Fruit fly (Drosophila melanogaster) whole organism, embryonic: ENCODE data around the gene CG34307.
A peak's percentile ranks its signal among the peaks of the same experiment; 100 is the strongest.

ENCODE experiments used
- Abd-B ChIP-seq: fragments of 200-800 bp; sonication (Bioruptor generic); optimal IDR thresholded peaks from 2 replicates; lab custom pipeline; 2018; ENCODE audit warnings: missing biosample characterization, mild to moderate bottlenecking, missing genetic modification characterization, moderate library complexity
- Aef1 ChIP-seq: fragments of 200-800 bp; sonication (Bioruptor generic); IDR thresholded peaks from 3 replicates; pipeline ENCODE4 v1.3.6; 2022; ENCODE audit warnings: missing biosample characterization, missing genetic modification characterization
- Bdp1 ChIP-seq: fragments of 200-800 bp; sonication (Bioruptor generic); optimal IDR thresholded peaks from 3 replicates; lab custom pipeline; 2016; ENCODE audit warnings: missing biosample characterization, missing genetic modification characterization
- Blimp-1 ChIP-seq: fragments of 200-800 bp; sonication (Bioruptor generic); optimal IDR thresholded peaks from 3 replicates; lab custom pipeline; 2018; ENCODE audit warnings: missing biosample characterization, missing genetic modification characterization, mild to moderate bottlenecking, moderate library complexity, missing genetic modification reagents
- CG10147 ChIP-seq: fragments of 200-800 bp; sonication (Bioruptor generic); optimal IDR thresholded peaks from 2 replicates; lab custom pipeline; 2019; ENCODE audit warnings: missing biosample characterization, mild to moderate bottlenecking, missing genetic modification characterization, moderate library complexity
- CG10565 ChIP-seq: fragments of 200-800 bp; sonication (Bioruptor generic); optimal IDR thresholded peaks from 3 replicates; lab custom pipeline; 2016; ENCODE audit warnings: missing biosample characterization, mild to moderate bottlenecking, missing genetic modification characterization
- CG12391 ChIP-seq: fragments of 200-800 bp; sonication (Bioruptor generic); optimal IDR thresholded peaks from 3 replicates; lab custom pipeline; 2018; ENCODE audit warnings: missing biosample characterization, mild to moderate bottlenecking, missing genetic modification characterization, moderate library complexity
- CG13624 ChIP-seq: fragments of 200-800 bp; sonication (Bioruptor generic); optimal IDR thresholded peaks from 2 replicates; lab custom pipeline; 2016; ENCODE audit warnings: missing biosample characterization, missing genetic modification characterization
- CG14014 ChIP-seq: fragments of 200-800 bp; sonication (Bioruptor generic); IDR thresholded peaks from 2 replicates; pipeline ENCODE4 v1.3.6; 2022; ENCODE audit warnings: missing biosample characterization, missing genetic modification characterization
- CG14710 ChIP-seq: fragments of 200-800 bp; sonication (Bioruptor generic); optimal IDR thresholded peaks from 3 replicates; lab custom pipeline; 2019; ENCODE audit warnings: missing biosample characterization, mild to moderate bottlenecking, missing genetic modification characterization, moderate library complexity
- CG15269 ChIP-seq: fragments of 200-800 bp; sonication (Bioruptor generic); optimal IDR thresholded peaks from 2 replicates; lab custom pipeline; 2018; ENCODE audit warnings: missing biosample characterization, mild to moderate bottlenecking, missing genetic modification characterization, moderate library complexity
- CG1603 ChIP-seq: fragments of 200-800 bp; sonication (Bioruptor generic); optimal IDR thresholded peaks from 2 replicates; lab custom pipeline; 2019; ENCODE audit warnings: missing biosample characterization, mild to moderate bottlenecking, missing genetic modification characterization, moderate library complexity
- CG17359 ChIP-seq: fragments of 200-800 bp; sonication (Bioruptor generic); optimal IDR thresholded peaks from 3 replicates; lab custom pipeline; 2018; ENCODE audit warnings: missing biosample characterization, mild to moderate bottlenecking, missing genetic modification characterization, moderate library complexity
- CG18599 ChIP-seq: fragments of 200-800 bp; sonication (Bioruptor generic); optimal IDR thresholded peaks from 3 replicates; lab custom pipeline; 2017; ENCODE audit warnings: missing biosample characterization, missing genetic modification characterization, mild to moderate bottlenecking, moderate library complexity, missing genetic modification reagents
- CG2202 ChIP-seq: fragments of 200-800 bp; sonication (Bioruptor generic); optimal IDR thresholded peaks from 2 replicates; lab custom pipeline; 2018; ENCODE audit warnings: missing biosample characterization, mild to moderate bottlenecking, missing genetic modification characterization
- CG34376 ChIP-seq: fragments of 200-800 bp; sonication (Bioruptor generic); optimal IDR thresholded peaks from 2 replicates; lab custom pipeline; 2018; ENCODE audit warnings: missing biosample characterization, mild to moderate bottlenecking, missing genetic modification characterization
- CG42726 ChIP-seq: fragments of 200-800 bp; sonication (Bioruptor generic); IDR thresholded peaks from 2 replicates; pipeline ENCODE4 v1.3.6; 2022; ENCODE audit warnings: missing biosample characterization, missing genetic modification characterization; ENCODE audit not compliant: partially characterized antibody
- CG4404 ChIP-seq: fragments of 200-800 bp; sonication (Bioruptor generic); IDR thresholded peaks from 2 replicates; pipeline ENCODE4 v1.3.6; 2022; ENCODE audit warnings: missing biosample characterization, missing genetic modification characterization
- CG6854 ChIP-seq: fragments of 200-800 bp; sonication (Bioruptor generic); optimal IDR thresholded peaks from 3 replicates; lab custom pipeline; 2017; ENCODE audit warnings: missing biosample characterization, mild to moderate bottlenecking, missing genetic modification characterization
- CG7745 ChIP-seq: fragments of 200-800 bp; sonication (Bioruptor generic); optimal IDR thresholded peaks from 2 replicates; lab custom pipeline; 2018; ENCODE audit warnings: missing biosample characterization, mild to moderate bottlenecking, missing genetic modification characterization, moderate library complexity
- CHES-1-like ChIP-seq: fragments of 200-800 bp; sonication (Bioruptor generic); optimal IDR thresholded peaks from 2 replicates; lab custom pipeline; 2016; ENCODE audit warnings: missing biosample characterization, missing genetic modification characterization
- Chrac-16 ChIP-seq: fragments of 200-800 bp; sonication (Bioruptor generic); optimal IDR thresholded peaks from 3 replicates; lab custom pipeline; 2016; ENCODE audit warnings: missing biosample characterization, missing genetic modification characterization
- Elba2 ChIP-seq: fragments of 200-800 bp; sonication (Bioruptor generic); optimal IDR thresholded peaks from 3 replicates; lab custom pipeline; 2016; ENCODE audit warnings: missing biosample characterization, missing genetic modification characterization
- NC2α ChIP-seq: fragments of 200-800 bp; sonication (Bioruptor generic); optimal IDR thresholded peaks from 2 replicates; lab custom pipeline; 2016; ENCODE audit warnings: missing biosample characterization, missing genetic modification characterization
- Neu2 ChIP-seq: fragments of 200-800 bp; sonication (Bioruptor generic); optimal IDR thresholded peaks from 3 replicates; lab custom pipeline; 2016; ENCODE audit warnings: missing biosample characterization, missing genetic modification characterization, borderline replicate concordance
- Nf-YB ChIP-seq: fragments of 200-800 bp; sonication (Bioruptor generic); optimal IDR thresholded peaks from 3 replicates; lab custom pipeline; 2019; ENCODE audit warnings: missing biosample characterization, mild to moderate bottlenecking, missing genetic modification characterization, moderate library complexity
- Nf-YC ChIP-seq: fragments of 200-800 bp; optimal IDR thresholded peaks from 3 replicates; lab custom pipeline; 2019; ENCODE audit warnings: missing biosample characterization, mild to moderate bottlenecking, missing genetic modification characterization, moderate library complexity
- Poxn ChIP-seq: fragments of 200-800 bp; sonication (Bioruptor generic); IDR thresholded peaks from 2 replicates; pipeline ENCODE4 v1.3.6; 2022; ENCODE audit warnings: missing biosample characterization, missing genetic modification characterization
- Rfx ChIP-seq: fragments of 200-800 bp; sonication (Bioruptor generic); IDR thresholded peaks from 2 replicates; pipeline ENCODE4 v1.3.6; 2022; ENCODE audit warnings: missing biosample characterization, missing genetic modification characterization
- abd-A ChIP-seq: fragments of 200-800 bp; sonication (Bioruptor generic); optimal IDR thresholded peaks from 3 replicates; lab custom pipeline; 2019; ENCODE audit warnings: missing biosample characterization, mild to moderate bottlenecking, missing genetic modification characterization, moderate library complexity
- bcd ChIP-seq: fragments of 200-800 bp; sonication (Bioruptor generic); optimal IDR thresholded peaks from 2 replicates; lab custom pipeline; 2017; ENCODE audit warnings: missing biosample characterization, mild to moderate bottlenecking, missing genetic modification characterization
- btn ChIP-seq: fragments of 200-800 bp; sonication (Bioruptor generic); optimal IDR thresholded peaks from 2 replicates; lab custom pipeline; 2016; ENCODE audit warnings: missing biosample characterization, missing genetic modification characterization
- caup ChIP-seq: fragments of 200-800 bp; sonication (Bioruptor generic); optimal IDR thresholded peaks from 3 replicates; lab custom pipeline; 2017; ENCODE audit warnings: missing biosample characterization, mild to moderate bottlenecking, missing genetic modification characterization, moderate library complexity; ENCODE audit not compliant: severe bottlenecking
- chinmo ChIP-seq: fragments of 200-800 bp; sonication (Bioruptor generic); IDR thresholded peaks from 4 replicates; pipeline ENCODE4 v1.3.6; 2022; ENCODE audit warnings: missing biosample characterization, missing genetic modification characterization; ENCODE audit not compliant: partially characterized antibody
- chm ChIP-seq: fragments of 200-800 bp; sonication (Bioruptor generic); IDR thresholded peaks from 2 replicates; pipeline ENCODE4 v1.3.6; 2022; ENCODE audit warnings: missing biosample characterization, missing genetic modification characterization
- corto ChIP-seq: fragments of 200-800 bp; sonication (Bioruptor generic); optimal IDR thresholded peaks from 2 replicates; lab custom pipeline; 2016; ENCODE audit warnings: missing biosample characterization, mild to moderate bottlenecking, missing genetic modification characterization, moderate library complexity
- croc ChIP-seq: fragments of 200-800 bp; sonication (Bioruptor generic); conservative IDR thresholded peaks from 3 replicates; pipeline ENCODE4 v1.3.6; 2022; ENCODE audit warnings: missing biosample characterization, missing genetic modification characterization
- da ChIP-seq: fragments of 200-800 bp; sonication (Bioruptor generic); optimal IDR thresholded peaks from 2 replicates; lab custom pipeline; 2016; ENCODE audit warnings: missing biosample characterization, missing genetic modification characterization
- danr ChIP-seq: fragments of 200-800 bp; sonication (Bioruptor generic); IDR thresholded peaks from 2 replicates; pipeline ENCODE4 v1.3.6; 2022; ENCODE audit warnings: missing biosample characterization, missing genetic modification characterization
- dysf ChIP-seq: fragments of 200-800 bp; sonication (Bioruptor generic); IDR thresholded peaks from 3 replicates; pipeline ENCODE4 v1.3.6; 2022; ENCODE audit warnings: missing biosample characterization, missing genetic modification characterization
- lbe ChIP-seq: fragments of 200-800 bp; sonication (Bioruptor generic); optimal IDR thresholded peaks from 2 replicates; lab custom pipeline; 2016; ENCODE audit warnings: missing biosample characterization, mild to moderate bottlenecking, missing genetic modification characterization
- org-1 ChIP-seq: fragments of 200-800 bp; sonication (Bioruptor generic); optimal IDR thresholded peaks from 2 replicates; lab custom pipeline; 2017; ENCODE audit warnings: missing biosample characterization, missing genetic modification characterization
- pan ChIP-seq, 4 experiments: fragments of >200 bp in 3 of 4; fragments of 200-800 bp in 1 of 4; sonication (Bioruptor generic) in 1 of 4; optimal IDR thresholded peaks in 3 of 4; IDR thresholded peaks in 1 of 4; 2 replicates each; pipeline versions ENCODE4 v1.3.6 to Lab custom; 2017 to 2022; ENCODE audit warnings: missing biosample characterization in 2 of 4, missing genetic modification characterization in 2 of 4, mixed read lengths in 1 of 4
- seq ChIP-seq: fragments of 200-800 bp; sonication (Bioruptor generic); IDR thresholded peaks from 2 replicates; pipeline ENCODE4 v1.3.6; 2022; ENCODE audit warnings: missing biosample characterization, missing genetic modification characterization
- tll ChIP-seq, 2 experiments: fragments of 200-800 bp in 1 of 2; fragments of >200 bp in 1 of 2; sonication (Bioruptor generic) in 1 of 2; optimal IDR thresholded peaks; 2 replicates each; lab custom pipeline; 2017 to 2019; ENCODE audit warnings: missing biosample characterization in 2 of 2, missing genetic modification characterization in 2 of 2, mild to moderate bottlenecking in 1 of 2, moderate library complexity in 1 of 2
- unc-4 ChIP-seq: fragments of 200-800 bp; sonication (Bioruptor generic); IDR thresholded peaks from 2 replicates; pipeline ENCODE4 v1.3.6; 2022; ENCODE audit warnings: missing biosample characterization, missing genetic modification characterization; ENCODE audit not compliant: partially characterized antibody
- vnd ChIP-seq: fragments of 200-800 bp; sonication (Bioruptor generic); IDR thresholded peaks from 3 replicates; pipeline ENCODE4 v1.3.6; 2022; ENCODE audit warnings: missing biosample characterization, missing genetic modification characterization; ENCODE audit not compliant: partially characterized antibody
- wdn ChIP-seq: fragments of 200-800 bp; sonication (Bioruptor generic); IDR thresholded peaks from 2 replicates; pipeline ENCODE4 v1.3.6; 2022; ENCODE audit warnings: missing biosample characterization, missing genetic modification characterization

The CG34307 gene

DNA sequence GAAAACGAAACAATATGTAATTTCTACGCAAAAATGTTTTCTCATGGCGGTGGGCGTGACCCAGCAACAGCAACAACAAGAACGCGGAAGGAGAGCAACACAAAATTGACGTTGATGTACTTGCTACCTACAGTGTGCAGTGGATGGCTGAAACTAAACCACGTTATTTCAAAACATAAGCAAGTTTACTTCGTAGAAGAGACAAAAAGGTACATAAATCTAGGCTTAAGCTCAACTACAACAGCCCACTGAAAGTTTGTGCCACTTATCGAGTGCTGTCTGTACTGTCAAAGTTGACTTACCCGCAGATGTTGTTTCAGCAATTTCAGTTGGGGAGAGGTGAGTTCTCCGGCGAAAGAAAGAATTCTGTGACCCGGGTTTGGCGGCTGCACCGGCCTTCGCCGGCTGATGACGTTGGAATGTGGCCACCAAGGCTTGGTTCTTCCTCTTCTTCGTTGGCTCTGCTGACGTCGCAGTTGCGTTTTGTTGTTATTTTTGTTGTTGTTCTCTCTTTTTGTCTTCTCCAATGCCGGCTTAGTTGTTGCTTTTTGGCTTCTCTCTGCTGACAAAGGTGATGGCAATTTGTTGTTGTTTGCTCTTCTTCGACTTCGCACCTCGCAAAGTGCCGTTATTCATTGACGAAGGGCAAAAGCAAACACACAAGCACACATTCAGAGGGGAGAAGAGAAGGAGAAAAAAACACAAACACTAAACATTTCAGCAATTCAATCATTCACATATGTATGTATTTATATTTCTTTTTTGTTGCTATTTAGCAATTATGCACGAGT is 49.9 kb downstream of the CG34307 start (continued):
- TF ChIP-seq Chrac-16 (GFP tag; lab: Kevin White, UChicago): no peak
- peak; percentile 72 for TF ChIP-seq dysf (GFP tag; lab: Robert Waterston, UW)
- no peak for TF ChIP-seq Elba2 (GFP tag; lab: Kevin White, UChicago)
- TF ChIP-seq Aef1 (GFP tag; lab: Robert Waterston, UW): peak; percentile 33; the same call in 2 of the 3 replicates
- TF ChIP-seq lbe: no peak
- TF ChIP-seq CG6854 (GFP tag; lab: Kevin White, UChicago): no peak
- peak; percentile 26 for TF ChIP-seq org-1 (GFP tag; lab: Kevin White, UChicago)
- no peak for TF ChIP-seq Bdp1 (GFP tag; lab: Kevin White, UChicago)
- no peak for TF ChIP-seq CG42726 (GFP tag; lab: Robert Waterston, UW)
- no peak for TF ChIP-seq Nf-YB (GFP tag; lab: Kevin White, UChicago)
- TF ChIP-seq pan (optimal IDR thresholded peaks at IDR 0.05; lab: Kevin White, UChicago): no peak
- peak in 1 of 2 experiments; percentile 44 for TF ChIP-seq pan (GFP tag; optimal IDR thresholded peaks at IDR 0.05 in 1 of 2, IDR thresholded peaks at IDR 0.05 in 1 of 2)
- no peak for TF ChIP-seq Poxn (GFP tag; lab: Robert Waterston, UW)
- TF ChIP-seq CG18599: peak; percentile 34
- no peak for TF ChIP-seq NC2α (GFP tag; lab: Kevin White, UChicago)
- TF ChIP-seq danr (GFP tag; lab: Robert Waterston, UW): no peak
- no peak for TF ChIP-seq corto (GFP tag; lab: Kevin White, UChicago)
- TF ChIP-seq CG13624 (GFP tag; lab: Kevin White, UChicago): no peak
- TF ChIP-seq unc-4 (GFP tag; lab: Robert Waterston, UW): no peak
- no peak for TF ChIP-seq Blimp-1 (GFP tag; lab: Kevin White, UChicago)
- no peak for TF ChIP-seq chm
- TF ChIP-seq CG7745 (tag; lab: Kevin White, UChicago): no peak
- TF ChIP-seq Neu2 (GFP tag; lab: Kevin White, UChicago): no peak
- no peak for TF ChIP-seq Abd-B
- TF ChIP-seq croc (GFP tag; lab: Robert Waterston, UW): no peak
- TF ChIP-seq CHES-1-like (GFP tag; lab: Kevin White, UChicago): no peak
- no peak for TF ChIP-seq CG10565 (GFP tag; lab: Kevin White, UChicago)
- peak; percentile 46 for TF ChIP-seq CG1603
- 0 out of 4 replicates have a peak, but pooled peaks have one; percentile 56 for TF ChIP-seq chinmo (GFP tag; lab: Robert Waterston, UW)
- no peak for TF ChIP-seq wdn
- no peak for TF ChIP-seq CG12391 (tag; lab: Kevin White, UChicago)
- TF ChIP-seq Nf-YC (tag; lab: Kevin White, UChicago): no peak
- TF ChIP-seq CG34376 (GFP tag; lab: Kevin White, UChicago): no peak
- TF ChIP-seq Rfx (GFP tag; lab: Robert Waterston, UW): peak; percentile 64
- no peak for TF ChIP-seq CG4404 (GFP tag; lab: Robert Waterston, UW)
- TF ChIP-seq bcd: peak; percentile 22
- TF ChIP-seq tll (GFP tag; optimal IDR thresholded peaks at IDR 0.05; lab: Kevin White, UChicago): peak in 1 of 2 experiments; percentile 86
- TF ChIP-seq CG14014 (GFP tag; lab: Robert Waterston, UW): no peak
- no peak for TF ChIP-seq da (GFP tag; lab: Kevin White, UChicago)
- no peak for TF ChIP-seq CG17359 (tag; lab: Kevin White, UChicago)
- no peak for TF ChIP-seq btn
- no peak for TF ChIP-seq CG10147 (GFP tag; lab: Kevin White, UChicago)
- no peak for TF ChIP-seq CG14710
- no peak for TF ChIP-seq CG2202 (tag; lab: Kevin White, UChicago)
- TF ChIP-seq caup (GFP tag; lab: Kevin White, UChicago): no peak
- TF ChIP-seq vnd (GFP tag; lab: Robert Waterston, UW): no peak
- no peak for TF ChIP-seq seq (GFP tag; lab: Robert Waterston, UW)
- TF ChIP-seq abd-A (tag; lab: Kevin White, UChicago): no peak
- no peak for TF ChIP-seq CG15269 (tag; lab: Kevin White, UChicago)
